Worm (Caenorhabditis elegans) whole organism, late embryonic: ENCODE results near the gene R107.2.

Experiments used
- F13H6.1 ChIP-seq: sonication (generic microtip); optimal IDR thresholded peaks from 2 replicates; lab custom pipeline; 2016; ENCODE audit warnings: missing genetic modification characterization, missing compliant biosample characterization
- ama-1 ChIP-seq: fragments of 150-350 bp; optimal IDR thresholded peaks from 2 replicates; lab custom pipeline; 2014
- ceh-22 ChIP-seq: sonication (generic microtip); optimal IDR thresholded peaks from 2 replicates; lab custom pipeline; 2017; ENCODE audit warnings: missing biosample characterization, missing genetic modification characterization
- ceh-6 ChIP-seq: fragments of 200-800 bp; sonication (Bioruptor generic); optimal IDR thresholded peaks from 2 replicates; lab custom pipeline; 2018; ENCODE audit warnings: mild to moderate bottlenecking, missing genetic modification characterization, missing compliant biosample characterization
- dmd-4 ChIP-seq: sonication (generic microtip); optimal IDR thresholded peaks from 2 replicates; lab custom pipeline; 2016; ENCODE audit warnings: borderline replicate concordance, missing genetic modification characterization, missing compliant biosample characterization
- ets-4 ChIP-seq: sonication (generic microtip); optimal IDR thresholded peaks from 2 replicates; lab custom pipeline; 2016; ENCODE audit warnings: missing genetic modification characterization, missing compliant biosample characterization
- fkh-10 ChIP-seq: fragments of 150-350 bp; optimal IDR thresholded peaks from 2 replicates; lab custom pipeline; 2014; ENCODE audit warnings: missing biosample characterization, missing genetic modification reagents, missing genetic modification characterization
- mec-3 ChIP-seq: sonication (generic microtip); optimal IDR thresholded peaks from 2 replicates; lab custom pipeline; 2016; ENCODE audit warnings: borderline replicate concordance, missing genetic modification characterization, missing compliant biosample characterization
- npax-4 ChIP-seq: sonication (generic microtip); optimal IDR thresholded peaks from 2 replicates; lab custom pipeline; 2016; ENCODE audit warnings: missing genetic modification characterization, missing compliant biosample characterization
- pat-9 ChIP-seq: fragments of 200-800 bp; sonication (Bioruptor generic); optimal IDR thresholded peaks from 2 replicates; lab custom pipeline; 2018; ENCODE audit warnings: mild to moderate bottlenecking, missing genetic modification characterization, moderate library complexity, missing compliant biosample characterization
- pha-4 ChIP-seq: fragments of 150-350 bp; optimal IDR thresholded peaks from 2 replicates; lab custom pipeline; 2018; ENCODE audit warnings: missing biosample characterization, missing genetic modification reagents, missing genetic modification characterization
- sox-2 ChIP-seq: fragments of 200-800 bp; sonication (Bioruptor generic); IDR thresholded peaks from 2 replicates; pipeline ENCODE4 v1.3.6; 2022; ENCODE audit warnings: missing genetic modification reagents, missing genetic modification characterization, missing compliant biosample characterization
- tbx-2 ChIP-seq: sonication (generic microtip); optimal IDR thresholded peaks from 2 replicates; lab custom pipeline; 2016; ENCODE audit warnings: missing genetic modification characterization, missing compliant biosample characterization
- unc-3 ChIP-seq, 2 experiments: fragments of 200-800 bp in 1 of 2; sonication (Bioruptor generic) in 1 of 2; sonication (generic microtip) in 1 of 2; conservative IDR thresholded peaks in 1 of 2; optimal IDR thresholded peaks in 1 of 2; 2 replicates each; pipeline versions ENCODE4 v1.3.6 to Lab custom; 2016 to 2022; ENCODE audit warnings: missing compliant biosample characterization in 2 of 2, missing genetic modification characterization in 2 of 2, missing genetic modification reagents in 1 of 2

- no peak for TF ChIP-seq sox-2 (GFP tag; lab: Robert Waterston, UW)
- no peak for TF ChIP-seq ama-1 (lab: Kevin White, UChicago)
- no peak for TF ChIP-seq ceh-6 (GFP tag; lab: Kevin White, UChicago)
- TF ChIP-seq ets-4 (tag; lab: Kevin White, UChicago), result no peak
- TF ChIP-seq npax-4 (tag; lab: Kevin White, UChicago), result no peak
- TF ChIP-seq dmd-4, result no peak
- no peak for TF ChIP-seq unc-3 (GFP tag; conservative IDR thresholded peaks at IDR 0.05; lab: Robert Waterston, UW)
- TF ChIP-seq unc-3 (tag; optimal IDR thresholded peaks at IDR 0.05; lab: Kevin White, UChicago), result no peak
- TF ChIP-seq mec-3, result no peak
- no peak for TF ChIP-seq tbx-2 (tag; lab: Kevin White, UChicago)
- no peak for TF ChIP-seq F13H6.1 (tag; lab: Kevin White, UChicago)
- TF ChIP-seq pat-9 (tag; lab: Kevin White, UChicago), result no peak
- TF ChIP-seq fkh-10 (GFP tag; lab: Kevin White, UChicago), result no peak
- TF ChIP-seq ceh-22, result no peak
- no peak for TF ChIP-seq pha-4
Observed at ce11 chrIII:9023601-9024000, 22.1 kb downstream of the R107.2 start.
